Fruit fly (Drosophila melanogaster) whole organism: Measurements from ENCODE around the gene gny.

ENCODE experiments used
- CG8478 ChIP-seq: fragments of >200 bp; optimal IDR thresholded peaks from 2 replicates; lab custom pipeline; 2018; ENCODE audit warnings: inconsistent platforms
- Dll ChIP-seq: fragments of >200 bp; optimal IDR thresholded peaks from 2 replicates; lab custom pipeline; 2017
- EcR ChIP-seq, 2 experiments: fragments of >200 bp; optimal IDR thresholded peaks; 2 replicates each; lab custom pipeline; 2017; ENCODE audit warnings: missing biosample characterization in 2 of 2, missing genetic modification characterization in 2 of 2, missing genetic modification reagents in 2 of 2
- pan ChIP-seq: fragments of >200 bp; optimal IDR thresholded peaks from 2 replicates; lab custom pipeline; 2017
- psq ChIP-seq: fragments of >200 bp; optimal IDR thresholded peaks from 2 replicates; lab custom pipeline; 2017
- usp ChIP-seq: fragments of >200 bp; optimal IDR thresholded peaks from 2 replicates; lab custom pipeline; 2017; ENCODE audit warnings: missing biosample characterization, missing genetic modification characterization, mixed read lengths

- TF ChIP-seq psq (lab: Kevin White, UChicago) = no peak
- TF ChIP-seq CG8478 = no peak
- TF ChIP-seq pan (lab: Kevin White, UChicago) = no peak
- TF ChIP-seq usp = no peak
- TF ChIP-seq EcR (GFP tag; optimal IDR thresholded peaks at IDR 0.05; lab: Kevin White, UChicago) = no peak
- no peak for TF ChIP-seq Dll
Observed at dm6 chr2L:10351130-10351529, 28.8 kb upstream of the gny start.
